Worm (Caenorhabditis elegans): Measurements from ENCODE around the gene tkr-3.
A peak's percentile ranks its signal among the peaks of the same experiment; 100 is the strongest.

tkr-3 gene

DNA sequence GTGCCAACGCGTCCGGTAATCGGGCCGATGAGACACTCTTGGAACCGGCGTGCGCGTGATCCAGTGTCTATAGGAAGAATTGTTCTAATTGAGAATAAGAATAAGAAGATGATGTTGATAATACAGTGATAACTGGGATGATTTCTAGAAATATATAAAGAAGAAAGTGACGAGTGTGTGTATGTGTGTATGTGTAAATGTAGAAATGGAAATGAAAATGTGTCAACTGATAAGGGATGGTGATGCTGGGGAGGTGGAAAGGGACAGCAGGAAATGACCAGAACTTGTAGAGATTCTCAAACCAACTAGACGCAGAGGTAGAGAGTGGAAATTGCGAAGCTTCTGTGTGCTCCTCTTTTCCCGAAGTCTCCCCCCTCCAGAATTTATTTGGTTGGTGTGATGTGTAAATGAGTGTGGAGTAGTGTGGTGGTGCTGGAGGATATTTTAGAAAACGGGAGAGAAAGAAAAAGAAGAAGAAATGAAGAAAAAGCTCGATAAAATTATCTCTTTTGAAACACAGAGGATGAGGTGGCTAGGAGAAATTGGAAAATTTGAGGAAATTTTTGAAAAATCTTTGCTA, 12.0 kb upstream of the tkr-3 start:
- TF ChIP-seq dao-5 (tag; optimal IDR thresholded peaks at IDR 0.05) (no peak), him-1 (tag; optimal IDR thresholded peaks at IDR 0.05) (no peak), W03F9.2 (tag; optimal IDR thresholded peaks at IDR 0.05) (no peak)

- TF ChIP-seq dao-5 (tag; optimal IDR thresholded peaks at IDR 0.05) (no peak), him-1 (tag; optimal IDR thresholded peaks at IDR 0.05) (no peak), W03F9.2 (tag; optimal IDR thresholded peaks at IDR 0.05) (no peak)
Observed at ce11 chrIV:5131781-5132180, 9.9 kb upstream of the tkr-3 start.

- TF ChIP-seq W03F9.2 (tag; optimal IDR thresholded peaks at IDR 0.05): no peak
- TF ChIP-seq him-1 (tag; optimal IDR thresholded peaks at IDR 0.05): no peak
- no peak for TF ChIP-seq dao-5 (tag; optimal IDR thresholded peaks at IDR 0.05)
Observed at ce11 chrIV:5111533-5111932, 10.4 kb downstream of the tkr-3 start, which contains the start of gene AC7.3. Gene AC7.3, plus strand, starts transcription at chrIV:5111833.

- TF ChIP-seq W03F9.2 (tag; optimal IDR thresholded peaks at IDR 0.05) (no peak), him-1 (tag; optimal IDR thresholded peaks at IDR 0.05) (no peak), dao-5 (tag; optimal IDR thresholded peaks at IDR 0.05) (no peak)
Observed at ce11 chrIV:5110391-5110930, 11.4 kb downstream of the tkr-3 start.

DNA sequence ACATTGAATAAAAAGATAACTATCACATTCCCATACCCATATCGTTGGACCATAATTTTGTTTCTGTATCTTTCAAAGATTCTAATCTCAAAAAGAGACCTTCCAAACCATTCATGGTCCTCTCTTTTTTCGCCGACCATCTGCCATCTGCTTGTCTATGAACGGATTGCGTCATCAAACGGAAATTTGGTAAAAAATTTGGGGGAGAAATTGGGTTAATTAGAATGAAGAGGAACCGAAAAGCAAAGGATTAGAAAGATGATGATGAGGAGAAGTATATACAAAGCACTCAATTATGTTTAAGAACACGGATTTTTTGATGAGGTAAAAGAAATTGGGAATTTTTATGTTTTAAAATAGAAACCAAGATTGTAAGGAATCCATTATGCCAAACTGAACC, 12.0 kb downstream of the tkr-3 start:
- TF ChIP-seq him-1 (tag; optimal IDR thresholded peaks at IDR 0.05) (no peak), W03F9.2 (tag; optimal IDR thresholded peaks at IDR 0.05) (no peak), dao-5 (tag; optimal IDR thresholded peaks at IDR 0.05) (no peak)

DNA sequence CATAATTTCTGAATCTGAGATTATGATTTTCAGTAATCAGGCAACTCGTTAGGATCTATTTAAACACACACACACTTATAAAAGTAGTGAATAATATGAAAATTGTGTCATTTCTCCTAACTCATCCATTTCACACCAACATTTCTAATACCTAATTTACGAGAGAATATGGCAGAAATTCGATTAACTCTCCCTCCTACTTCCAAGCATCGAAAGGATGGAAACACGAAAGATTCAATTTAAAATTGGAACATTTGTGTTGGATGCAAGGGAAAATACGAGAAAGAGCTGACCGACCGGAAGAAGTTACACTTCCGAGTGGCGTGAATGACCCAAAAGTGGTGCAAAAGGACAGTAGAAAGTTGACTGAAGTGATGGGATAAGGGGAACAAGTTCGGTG, 12.9 kb downstream of the tkr-3 start:
- no peak for TF ChIP-seq him-1 (tag; optimal IDR thresholded peaks at IDR 0.05)
- no peak for TF ChIP-seq W03F9.2 (tag; optimal IDR thresholded peaks at IDR 0.05)
- TF ChIP-seq dao-5 (tag; optimal IDR thresholded peaks at IDR 0.05): no peak

DNA sequence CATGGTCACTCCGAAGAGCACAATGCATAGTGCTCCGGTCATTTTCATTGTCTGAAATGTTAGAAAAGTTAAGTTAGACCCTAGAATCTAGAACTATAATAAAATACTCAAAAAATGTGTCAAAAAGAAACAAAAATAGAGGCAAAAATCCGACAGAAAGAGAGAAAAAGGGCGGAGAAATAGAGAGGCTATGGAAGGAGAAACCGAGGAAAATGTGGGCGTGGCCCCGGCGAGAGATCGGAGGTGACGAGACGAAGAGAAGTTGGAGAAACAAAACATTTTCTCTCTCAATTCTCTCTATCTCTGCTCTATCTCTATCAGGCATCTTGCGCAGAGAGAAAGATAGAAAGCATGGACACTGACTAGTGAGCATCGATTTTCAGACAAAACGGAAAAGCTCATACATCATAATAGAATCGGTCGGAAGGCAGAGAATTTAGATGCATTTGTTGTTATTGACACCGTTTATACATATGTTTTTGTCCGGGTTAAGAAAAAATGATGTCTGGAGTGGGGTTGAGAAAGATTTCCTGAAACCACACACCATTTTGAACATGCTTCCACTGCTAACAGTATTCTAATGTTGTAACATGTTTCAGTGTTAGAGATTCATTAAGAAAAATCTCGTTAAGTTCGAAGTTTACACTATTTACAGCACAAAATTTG, 18.5 kb downstream of the tkr-3 start, which contains the start of gene C02B10.3:
Gene C02B10.3, minus strand, starts transcription at position 51 of the 666 bp plus-strand sequence.
- TF ChIP-seq him-1 (tag; optimal IDR thresholded peaks at IDR 0.05) (peak; percentile 48), W03F9.2 (tag; optimal IDR thresholded peaks at IDR 0.05) (no peak), dao-5 (tag; optimal IDR thresholded peaks at IDR 0.05) (no peak)

ce11 chrIV:5101945-5102344, 19.9 kb downstream of the tkr-3 start:
- TF ChIP-seq him-1 (tag; optimal IDR thresholded peaks at IDR 0.05) (no peak), W03F9.2 (tag; optimal IDR thresholded peaks at IDR 0.05) (no peak), dao-5 (tag; optimal IDR thresholded peaks at IDR 0.05) (no peak)

- TF ChIP-seq dao-5 (tag; optimal IDR thresholded peaks at IDR 0.05) (no peak), him-1 (tag; optimal IDR thresholded peaks at IDR 0.05) (peak; percentile 48), W03F9.2 (tag; optimal IDR thresholded peaks at IDR 0.05) (no peak)
Observed at ce11 chrIV:5100145-5100544, 21.8 kb downstream of the tkr-3 start.

DNA sequence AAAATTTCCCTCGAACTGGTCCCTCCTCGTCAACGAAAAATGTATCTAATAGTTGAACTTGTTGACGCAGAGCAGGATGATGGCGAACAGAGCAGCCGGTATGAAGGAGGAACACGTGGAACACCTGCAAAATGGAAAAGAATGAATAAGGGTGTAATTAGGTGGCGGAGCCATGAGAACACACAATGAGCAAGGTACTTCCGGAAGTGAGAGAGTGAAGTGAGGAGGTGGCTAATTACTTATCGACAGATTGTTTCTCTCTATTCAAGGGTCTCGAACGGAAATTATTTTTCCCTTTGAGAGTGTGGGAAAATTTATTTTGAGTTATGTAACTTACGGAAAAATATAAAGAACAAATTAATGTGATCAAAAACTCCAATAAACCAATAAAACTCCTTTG, 28.4 kb downstream of the tkr-3 start:
- TF ChIP-seq him-1 (tag; optimal IDR thresholded peaks at IDR 0.05) (no peak), dao-5 (tag; optimal IDR thresholded peaks at IDR 0.05) (no peak), W03F9.2 (tag; optimal IDR thresholded peaks at IDR 0.05) (no peak)

ce11 chrIV:5090993-5091793, 30.7 kb downstream of the tkr-3 start, which contains the start of the genes snpn-1 and C02B10.4:
Gene snpn-1, minus strand, starts transcription at chrIV:5091043.
Gene C02B10.4, plus strand, starts transcription at chrIV:5091586.
- TF ChIP-seq him-1 (tag; optimal IDR thresholded peaks at IDR 0.05) (peak; percentile 15), W03F9.2 (tag; optimal IDR thresholded peaks at IDR 0.05) (peak; percentile 52), dao-5 (tag; optimal IDR thresholded peaks at IDR 0.05) (no peak)

ce11 chrIV:5088814-5089322, 33.0 kb downstream of the tkr-3 start, which contains the start of gene ivd-1:
Gene ivd-1, minus strand, starts transcription at chrIV:5088864.
- TF ChIP-seq W03F9.2 (tag; optimal IDR thresholded peaks at IDR 0.05) (no peak), him-1 (tag; optimal IDR thresholded peaks at IDR 0.05) (no peak), dao-5 (tag; optimal IDR thresholded peaks at IDR 0.05) (no peak)

DNA sequence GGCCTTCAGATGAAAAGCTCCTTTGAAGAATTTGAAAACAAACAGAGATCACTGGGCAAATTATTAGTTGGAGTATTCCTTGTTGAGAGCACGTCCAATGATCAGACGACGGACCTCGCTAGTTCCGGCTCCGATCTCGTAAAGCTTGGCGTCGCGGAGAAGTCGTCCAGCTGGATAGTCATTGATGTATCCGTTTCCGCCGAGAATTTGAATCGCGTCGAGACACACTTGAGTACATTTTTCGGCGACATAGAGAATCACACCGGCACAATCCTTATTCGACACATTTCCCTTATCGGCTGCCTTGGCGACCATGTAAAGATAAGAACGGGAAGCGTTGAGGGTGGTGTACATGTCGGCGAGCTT, 35.0 kb downstream of the tkr-3 start:
- no peak for TF ChIP-seq him-1 (tag; optimal IDR thresholded peaks at IDR 0.05)
- TF ChIP-seq dao-5 (tag; optimal IDR thresholded peaks at IDR 0.05): no peak
- no peak for TF ChIP-seq W03F9.2 (tag; optimal IDR thresholded peaks at IDR 0.05)
